Worm (Caenorhabditis elegans): ENCODE measurements around the gene gpa-5.

- no peak for TF ChIP-seq pes-1 (GFP tag; IDR thresholded peaks at IDR 0.05)
- no peak for TF ChIP-seq hnd-1 (tag; optimal IDR thresholded peaks at IDR 0.05)
- TF ChIP-seq hmbx-1 (tag; optimal IDR thresholded peaks at IDR 0.05) = no peak
- no peak for TF ChIP-seq ama-1 (optimal IDR thresholded peaks at IDR 0.05)
- TF ChIP-seq flt-1 (GFP tag; IDR thresholded peaks at IDR 0.05) = no peak
These were observed 21.9 kb downstream of the gpa-5 start for ce11 chrX:2099002-2099401.

Data from whole organism, early embryonic.